Worm (Caenorhabditis elegans): ENCODE results near the gene unc-86.

DNA sequence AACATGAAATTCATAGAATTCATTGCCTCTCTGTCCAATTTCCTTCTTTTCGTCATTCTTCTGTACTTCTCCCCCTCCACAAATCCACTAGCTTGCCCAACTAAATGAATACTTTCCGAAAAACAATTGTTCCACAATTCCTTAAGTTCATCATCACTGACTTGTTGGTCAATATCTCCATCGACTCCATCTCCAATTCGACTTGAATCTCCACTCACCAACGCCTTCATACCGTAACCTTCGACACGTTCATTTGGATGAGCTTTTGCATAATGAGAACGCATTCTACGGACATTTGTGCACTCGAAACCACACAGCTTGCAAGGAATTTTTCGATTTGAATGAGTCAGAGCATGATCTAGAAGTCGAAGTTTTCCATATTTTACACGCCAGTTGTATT, 24.8 kb upstream of the unc-86 start:
- TF ChIP-seq attf-5 (GFP tag; optimal IDR thresholded peaks at IDR 0.05), result no peak
- TF ChIP-seq efl-1 (GFP tag; optimal IDR thresholded peaks at IDR 0.05), result no peak
- TF ChIP-seq lin-35 (GFP tag; optimal IDR thresholded peaks at IDR 0.05), result no peak
- TF ChIP-seq Y67H2A.10 (GFP tag; conservative IDR thresholded peaks at IDR 0.05), result no peak
- TF ChIP-seq K12H6.12 (tag; optimal IDR thresholded peaks at IDR 0.05), result no peak
- TF ChIP-seq ama-1 (optimal IDR thresholded peaks at IDR 0.05), result no peak
- TF ChIP-seq ama-1 (GFP tag; optimal IDR thresholded peaks at IDR 0.05), result no peak
- no peak for TF ChIP-seq B0336.3 (GFP tag; IDR thresholded peaks at IDR 0.05)
- no peak for TF ChIP-seq pha-4 (tag; optimal IDR thresholded peaks at IDR 0.05)
- no peak for TF ChIP-seq sptf-2 (GFP tag; optimal IDR thresholded peaks at IDR 0.05)
- TF ChIP-seq hsf-1 (GFP tag; IDR thresholded peaks at IDR 0.05), result no peak
- no peak for TF ChIP-seq unc-62 (GFP tag; optimal IDR thresholded peaks at IDR 0.05)
- no peak for TF ChIP-seq nhr-90 (tag; optimal IDR thresholded peaks at IDR 0.05)

All from whole organism, young adult.